Worm (Caenorhabditis elegans): ENCODE data around the gene C08H9.16.

C08H9.16 gene

DNA sequence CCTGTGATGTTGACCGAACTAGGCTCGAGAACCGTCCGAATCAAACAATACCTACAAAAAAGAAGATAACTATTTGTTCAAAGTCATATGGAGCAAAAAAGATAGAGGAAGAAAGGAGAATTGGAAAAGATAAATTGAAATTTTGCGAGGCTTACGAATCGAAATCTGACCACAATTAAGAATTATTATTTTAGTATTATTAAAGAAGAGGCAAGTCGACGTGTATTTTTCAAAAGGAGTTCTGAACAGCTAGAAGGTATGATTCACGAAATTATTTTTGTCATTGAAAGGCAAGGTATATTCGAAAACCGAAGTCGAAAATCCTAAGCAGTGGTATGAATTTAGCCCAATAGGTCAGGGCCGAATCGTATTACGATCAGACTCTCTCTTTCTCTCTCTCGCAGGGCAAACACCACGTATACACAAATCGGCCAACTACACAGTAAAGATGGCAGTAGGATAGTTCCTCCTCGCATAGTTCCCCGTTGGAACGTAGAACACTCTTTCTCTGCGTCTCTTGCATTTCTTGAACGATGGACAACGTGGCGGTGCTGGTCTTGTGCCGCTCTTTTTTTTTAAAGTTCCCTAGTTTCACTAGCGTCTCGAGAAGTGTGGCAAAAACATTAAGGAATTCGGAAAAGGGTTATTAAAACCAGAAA is 1.4 kb upstream of the C08H9.16 start, which contains the start of gene vgln-1:
vgln-1 (minus strand) TSS at position 51 of the 659 bp plus-strand sequence.
- TF ChIP-seq lin-14 (GFP tag; optimal IDR thresholded peaks at IDR 0.05) (peak; percentile 59), lsy-2 (tag; optimal IDR thresholded peaks at IDR 0.05) (peak in 1 of 2 experiments; percentile 39), sox-4 (tag; optimal IDR thresholded peaks at IDR 0.05) (no peak), egl-27 (tag; optimal IDR thresholded peaks at IDR 0.05) (no peak), efl-1 (optimal IDR thresholded peaks at IDR 0.05) (peak; percentile 5 to 23), efl-1 (GFP tag; optimal IDR thresholded peaks at IDR 0.05 in 1 of 2) (peak in 1 of 2 experiments; percentile 77), ceh-82 (tag; optimal IDR thresholded peaks at IDR 0.05) (no peak), dsc-1 (tag; optimal IDR thresholded peaks at IDR 0.05) (no peak), pax-3 (tag; optimal IDR thresholded peaks at IDR 0.05) (no peak), unc-62 (GFP tag; optimal IDR thresholded peaks at IDR 0.05) (no peak), unc-30 (tag; optimal IDR thresholded peaks at IDR 0.05) (no peak), blmp-1 (tag; optimal IDR thresholded peaks at IDR 0.05) (peak; percentile 74)

- TF ChIP-seq nhr-85 (tag) (peak; percentile 1), dsc-1 (tag; optimal IDR thresholded peaks at IDR 0.05) (no peak), efl-1 (optimal IDR thresholded peaks at IDR 0.05) (no peak), efl-1 (GFP tag; optimal IDR thresholded peaks at IDR 0.05 in 1 of 2) (peak in 1 of 2 experiments; percentile 90)
Measured at ce11 chrII:9891823-9892222, 755 bp upstream of the C08H9.16 start.

- TF ChIP-seq C16A3.4 (tag; optimal IDR thresholded peaks at IDR 0.05) (no peak), snu-23 (GFP tag; optimal IDR thresholded peaks at IDR 0.05) (no peak), isw-1 (GFP tag; IDR thresholded peaks at IDR 0.05) (no peak), alr-1 (tag; optimal IDR thresholded peaks at IDR 0.05; ENCODE audit: borderline replicate concordance) (no peak), pqm-1 (tag; optimal IDR thresholded peaks at IDR 0.05) (no peak), ces-1 (GFP tag; optimal IDR thresholded peaks at IDR 0.05) (no peak), egl-13 (tag; optimal IDR thresholded peaks at IDR 0.05) (no peak), unc-98 (GFP tag; IDR thresholded peaks at IDR 0.05) (no peak), elt-3 (tag; optimal IDR thresholded peaks at IDR 0.05) (no peak), unc-86 (tag; optimal IDR thresholded peaks at IDR 0.05) (no peak), lir-3 (tag; optimal IDR thresholded peaks at IDR 0.05; ENCODE audit: poor library complexity) (no peak), nhr-11 (tag; optimal IDR thresholded peaks at IDR 0.05) (no peak), nhr-20 (tag; optimal IDR thresholded peaks at IDR 0.05) (no peak), elt-2 (tag; optimal IDR thresholded peaks at IDR 0.05) (no peak), unc-30 (tag; optimal IDR thresholded peaks at IDR 0.05) (no peak), mef-2 (tag; optimal IDR thresholded peaks at IDR 0.05) (no peak), unc-62 (GFP tag; optimal IDR thresholded peaks at IDR 0.05) (no peak), aly-2 (tag; optimal IDR thresholded peaks at IDR 0.05) (no peak), hlh-4 (tag; optimal IDR thresholded peaks at IDR 0.05) (no peak), jun-1 (tag; optimal IDR thresholded peaks at IDR 0.05) (no peak)
Measured at ce11 chrII:9894435-9894834, 1.9 kb downstream of the C08H9.16 start, which contains the start of gene F26C11.1. TSS of gene F26C11.1 (plus strand) at chrII:9894735.

- TF ChIP-seq Y116A8C.19 (tag; optimal IDR thresholded peaks at IDR 0.05; ENCODE audit: borderline replicate concordance), result no peak
- TF ChIP-seq snpc-4 (tag; optimal IDR thresholded peaks at IDR 0.05), result no peak
- no peak for TF ChIP-seq xbp-1 (tag; optimal IDR thresholded peaks at IDR 0.05)
- TF ChIP-seq alr-1 (tag; optimal IDR thresholded peaks at IDR 0.05; ENCODE audit: borderline replicate concordance), result no peak
- no peak for TF ChIP-seq nhr-237 (tag; optimal IDR thresholded peaks at IDR 0.05)
- TF ChIP-seq skn-1 (tag; optimal IDR thresholded peaks at IDR 0.05), result no peak
- TF ChIP-seq nhr-90 (tag; optimal IDR thresholded peaks at IDR 0.05; ENCODE audit: poor library complexity), result no peak
- no peak for TF ChIP-seq elt-3 (tag; optimal IDR thresholded peaks at IDR 0.05)
- TF ChIP-seq unc-30 (tag; optimal IDR thresholded peaks at IDR 0.05), result no peak
- TF ChIP-seq dsc-1 (tag; optimal IDR thresholded peaks at IDR 0.05), result no peak
- no peak for TF ChIP-seq irx-1 (tag; optimal IDR thresholded peaks at IDR 0.05)
- no peak for TF ChIP-seq egl-27 (tag; optimal IDR thresholded peaks at IDR 0.05)
- TF ChIP-seq sptf-1 (tag; optimal IDR thresholded peaks at IDR 0.05), result no peak
- no peak for TF ChIP-seq tbx-2 (tag; optimal IDR thresholded peaks at IDR 0.05)
Measured at ce11 chrII:9895173-9895572, 2.6 kb downstream of the C08H9.16 start.

Measured in whole organism, L1 larva.